Worm (Caenorhabditis elegans) whole organism, late embryonic: ENCODE data around the gene ppk-2.
A peak's percentile ranks its signal among the peaks of the same experiment; 100 is the strongest.

Experiments used
- C08G9.2 ChIP-seq: sonication (generic microtip); optimal IDR thresholded peaks from 2 replicates; lab custom pipeline; 2016; ENCODE audit warnings: mild to moderate bottlenecking, missing genetic modification characterization, moderate library complexity, missing compliant biosample characterization
- ahr-1 ChIP-seq: sonication (generic microtip); optimal IDR thresholded peaks from 2 replicates; lab custom pipeline; 2016; ENCODE audit warnings: missing genetic modification characterization, missing compliant biosample characterization
- ceh-14 ChIP-seq: sonication (generic microtip); optimal IDR thresholded peaks from 2 replicates; lab custom pipeline; 2016; ENCODE audit warnings: missing genotype, missing genetic modification characterization, missing compliant biosample characterization
- ceh-18 ChIP-seq: sonication (generic microtip); optimal IDR thresholded peaks from 2 replicates; lab custom pipeline; 2016; ENCODE audit warnings: missing genetic modification characterization, missing compliant biosample characterization
- ceh-19 ChIP-seq: fragments of 200-800 bp; sonication (Bioruptor generic); optimal IDR thresholded peaks from 2 replicates; lab custom pipeline; 2018; ENCODE audit warnings: mild to moderate bottlenecking, missing genetic modification characterization, missing compliant biosample characterization
- ceh-2 ChIP-seq: sonication (generic microtip); optimal IDR thresholded peaks from 2 replicates; lab custom pipeline; 2016; ENCODE audit warnings: missing genotype, missing genetic modification characterization, missing compliant biosample characterization
- ceh-22 ChIP-seq: sonication (generic microtip); optimal IDR thresholded peaks from 2 replicates; lab custom pipeline; 2017; ENCODE audit warnings: missing biosample characterization, missing genetic modification characterization
- ceh-31 ChIP-seq: sonication (generic microtip); optimal IDR thresholded peaks from 2 replicates; lab custom pipeline; 2016; ENCODE audit warnings: missing genetic modification characterization, missing compliant biosample characterization
- ceh-34 ChIP-seq: sonication (generic microtip); optimal IDR thresholded peaks from 2 replicates; lab custom pipeline; 2016; ENCODE audit warnings: mild to moderate bottlenecking, missing genetic modification characterization, missing compliant biosample characterization
- ceh-6 ChIP-seq: fragments of 200-800 bp; sonication (Bioruptor generic); optimal IDR thresholded peaks from 2 replicates; lab custom pipeline; 2018; ENCODE audit warnings: mild to moderate bottlenecking, missing genetic modification characterization, missing compliant biosample characterization
- ceh-9 ChIP-seq: sonication (generic microtip); optimal IDR thresholded peaks from 2 replicates; lab custom pipeline; 2016; ENCODE audit warnings: mild to moderate bottlenecking, missing genetic modification characterization, inconsistent platforms, missing compliant biosample characterization
- che-1 ChIP-seq: sonication (generic microtip); optimal IDR thresholded peaks from 2 replicates; lab custom pipeline; 2016; ENCODE audit warnings: mild to moderate bottlenecking, missing genetic modification characterization, missing compliant biosample characterization
- dve-1 ChIP-seq: sonication (generic microtip); optimal IDR thresholded peaks from 2 replicates; lab custom pipeline; 2017; ENCODE audit warnings: antibody characterized with exemption, mild to moderate bottlenecking, missing genetic modification characterization, missing compliant biosample characterization
- elt-2 ChIP-seq: sonication (generic microtip); optimal IDR thresholded peaks from 2 replicates; lab custom pipeline; 2016; ENCODE audit warnings: missing genetic modification reagents, missing genetic modification characterization, missing compliant biosample characterization
- ets-4 ChIP-seq: sonication (generic microtip); optimal IDR thresholded peaks from 2 replicates; lab custom pipeline; 2016; ENCODE audit warnings: missing genetic modification characterization, missing compliant biosample characterization
- fkh-10 ChIP-seq: fragments of 150-350 bp; optimal IDR thresholded peaks from 2 replicates; lab custom pipeline; 2014; ENCODE audit warnings: missing biosample characterization, missing genetic modification reagents, missing genetic modification characterization
- fkh-6 ChIP-seq: sonication (generic microtip); optimal IDR thresholded peaks from 2 replicates; lab custom pipeline; 2016; ENCODE audit warnings: missing genetic modification characterization, missing compliant biosample characterization
- gmeb-2 ChIP-seq: sonication (generic microtip); optimal IDR thresholded peaks from 2 replicates; lab custom pipeline; 2016; ENCODE audit warnings: missing genetic modification characterization, inconsistent platforms, missing compliant biosample characterization
- hlh-15 ChIP-seq: sonication (generic microtip); optimal IDR thresholded peaks from 2 replicates; lab custom pipeline; 2016; ENCODE audit warnings: missing genetic modification characterization, missing compliant biosample characterization
- hlh-6 ChIP-seq: sonication (generic microtip); optimal IDR thresholded peaks from 2 replicates; lab custom pipeline; 2016; ENCODE audit warnings: missing genotype, missing genetic modification characterization, missing compliant biosample characterization
- hlh-8 ChIP-seq: sonication (generic microtip); optimal IDR thresholded peaks from 2 replicates; lab custom pipeline; 2016; ENCODE audit warnings: missing genotype, missing genetic modification characterization, missing compliant biosample characterization
- madf-2 ChIP-seq: sonication (generic microtip); optimal IDR thresholded peaks from 2 replicates; lab custom pipeline; 2017; ENCODE audit warnings: missing genetic modification characterization, missing compliant biosample characterization
- mec-3 ChIP-seq: sonication (generic microtip); optimal IDR thresholded peaks from 2 replicates; lab custom pipeline; 2016; ENCODE audit warnings: borderline replicate concordance, missing genetic modification characterization, missing compliant biosample characterization
- nhr-232 ChIP-seq: sonication (generic microtip); optimal IDR thresholded peaks from 2 replicates; lab custom pipeline; 2016; ENCODE audit warnings: missing genetic modification characterization, missing compliant biosample characterization
- npax-4 ChIP-seq: sonication (generic microtip); optimal IDR thresholded peaks from 2 replicates; lab custom pipeline; 2016; ENCODE audit warnings: missing genetic modification characterization, missing compliant biosample characterization
- odd-2 ChIP-seq: sonication (generic microtip); optimal IDR thresholded peaks from 2 replicates; lab custom pipeline; 2017; ENCODE audit warnings: antibody characterized with exemption, mild to moderate bottlenecking, missing genetic modification characterization, missing compliant biosample characterization
- pat-9 ChIP-seq: fragments of 200-800 bp; sonication (Bioruptor generic); optimal IDR thresholded peaks from 2 replicates; lab custom pipeline; 2018; ENCODE audit warnings: mild to moderate bottlenecking, missing genetic modification characterization, moderate library complexity, missing compliant biosample characterization
- pha-4 ChIP-seq: fragments of 150-350 bp; optimal IDR thresholded peaks from 2 replicates; lab custom pipeline; 2018; ENCODE audit warnings: missing biosample characterization, missing genetic modification reagents, missing genetic modification characterization
- rnt-1 ChIP-seq: sonication (generic microtip); optimal IDR thresholded peaks from 2 replicates; lab custom pipeline; 2016; ENCODE audit warnings: missing genetic modification characterization, missing compliant biosample characterization
- tbx-2 ChIP-seq: sonication (generic microtip); optimal IDR thresholded peaks from 2 replicates; lab custom pipeline; 2016; ENCODE audit warnings: missing genetic modification characterization, missing compliant biosample characterization
- tbx-7 ChIP-seq: sonication (generic microtip); optimal IDR thresholded peaks from 2 replicates; lab custom pipeline; 2016; ENCODE audit warnings: missing genotype, missing genetic modification characterization, missing compliant biosample characterization
- ttx-3 ChIP-seq: sonication (generic microtip); optimal IDR thresholded peaks from 2 replicates; lab custom pipeline; 2016; ENCODE audit warnings: missing genetic modification reagents, missing genetic modification characterization, missing compliant biosample characterization
- unc-3 ChIP-seq, 2 experiments: fragments of 200-800 bp in 1 of 2; sonication (Bioruptor generic) in 1 of 2; sonication (generic microtip) in 1 of 2; conservative IDR thresholded peaks in 1 of 2; optimal IDR thresholded peaks in 1 of 2; 2 replicates each; pipeline versions ENCODE4 v1.3.6 to Lab custom; 2016 to 2022; ENCODE audit warnings: missing compliant biosample characterization in 2 of 2, missing genetic modification characterization in 2 of 2, missing genetic modification reagents in 1 of 2
- unc-86 ChIP-seq: sonication (generic microtip); optimal IDR thresholded peaks from 2 replicates; lab custom pipeline; 2016; ENCODE audit warnings: missing genetic modification characterization, missing compliant biosample characterization
- ztf-16 ChIP-seq: sonication (generic microtip); optimal IDR thresholded peaks from 2 replicates; lab custom pipeline; 2017; ENCODE audit warnings: missing genetic modification characterization, missing compliant biosample characterization

The ppk-2 gene

ce11 chrIII:2101895-2102345, at the start of gene ppk-2:
Gene ppk-2, plus strand, starts transcription at chrIII:2102295.
- TF ChIP-seq pat-9 (tag; lab: Kevin White, UChicago): no peak
- no peak for TF ChIP-seq hlh-8 (tag; lab: Kevin White, UChicago)

ce11 chrIII:2053433-2053832, 48.7 kb upstream of the ppk-2 start:
- TF ChIP-seq unc-86 (tag; lab: Kevin White, UChicago) (no peak), elt-2 (tag; lab: Kevin White, UChicago) (peak; percentile 98), hlh-15 (tag; lab: Kevin White, UChicago) (no peak), ceh-19 (GFP tag; lab: Kevin White, UChicago) (no peak)

ce11 chrIII:2054084-2054483, 48.0 kb upstream of the ppk-2 start, which contains the start of gene M01E10.3:
Gene M01E10.3, minus strand, starts transcription at chrIII:2054184.
- TF ChIP-seq tbx-7 (tag; lab: Kevin White, UChicago): no peak
- TF ChIP-seq hlh-6: no peak
- TF ChIP-seq ahr-1 (tag; lab: Kevin White, UChicago): no peak
- TF ChIP-seq ceh-18 (tag; lab: Kevin White, UChicago): no peak
- no peak for TF ChIP-seq ceh-2 (tag; lab: Kevin White, UChicago)
- no peak for TF ChIP-seq pat-9 (tag; lab: Kevin White, UChicago)
- no peak for TF ChIP-seq fkh-10
- TF ChIP-seq ets-4: no peak
- TF ChIP-seq unc-3 (GFP tag; conservative IDR thresholded peaks at IDR 0.05; lab: Robert Waterston, UW): no peak
- no peak for TF ChIP-seq unc-3 (tag; optimal IDR thresholded peaks at IDR 0.05; lab: Kevin White, UChicago)
- no peak for TF ChIP-seq ceh-22
- TF ChIP-seq che-1 (tag; lab: Kevin White, UChicago): no peak
- TF ChIP-seq ceh-6: no peak
- TF ChIP-seq, all 69 proteins: peak for 0

ce11 chrIII:2057570-2057969, 44.5 kb upstream of the ppk-2 start, which contains the start of gene Y39A3A.2:
Gene Y39A3A.2, minus strand, starts transcription at chrIII:2057670.
- TF ChIP-seq ceh-31 (tag; lab: Kevin White, UChicago) (no peak), odd-2 (no peak), ceh-14 (no peak), nhr-232 (no peak), ceh-34 (tag; lab: Kevin White, UChicago) (no peak), ttx-3 (tag; lab: Kevin White, UChicago) (no peak), ceh-9 (tag; lab: Kevin White, UChicago) (no peak), hlh-6 (no peak), ztf-16 (tag; lab: Kevin White, UChicago) (no peak), fkh-6 (tag; lab: Kevin White, UChicago) (no peak), npax-4 (tag; lab: Kevin White, UChicago) (no peak), pha-4 (tag; lab: Kevin White, UChicago) (no peak), gmeb-2 (tag; lab: Kevin White, UChicago) (no peak), ceh-19 (GFP tag; lab: Kevin White, UChicago) (no peak)
- TF ChIP-seq, all 69 proteins: peak for 0

ce11 chrIII:2060068-2060467, 42.0 kb upstream of the ppk-2 start:
- TF ChIP-seq dve-1 (tag; lab: Kevin White, UChicago) (peak; percentile 87), che-1 (tag; lab: Kevin White, UChicago) (no peak), fkh-10 (no peak), madf-2 (tag; lab: Kevin White, UChicago) (no peak), rnt-1 (tag; lab: Kevin White, UChicago) (no peak), ztf-16 (tag; lab: Kevin White, UChicago) (no peak), ets-4 (no peak)

ce11 chrIII:2060857-2061256, 41.2 kb upstream of the ppk-2 start, which contains the start of gene ins-16:
Gene ins-16, minus strand, starts transcription at chrIII:2060957.
- TF ChIP-seq dve-1 (tag; lab: Kevin White, UChicago) (no peak), elt-2 (tag; lab: Kevin White, UChicago) (no peak), mec-3 (tag; lab: Kevin White, UChicago) (no peak), C08G9.2 (no peak), ttx-3 (tag; lab: Kevin White, UChicago) (no peak), tbx-2 (tag; lab: Kevin White, UChicago) (no peak)
